Fruit fly (Drosophila melanogaster): ENCODE results near the gene CG6664.
A peak's percentile ranks its signal among the peaks of the same experiment; 100 is the strongest.

Gene CG6664

dm6 chr3L:17051472-17051871 lies 35.5 kb upstream of the CG6664 start:
- no peak for TF ChIP-seq fkh (GFP tag; optimal IDR thresholded peaks at IDR 0.05)
- no peak for TF ChIP-seq CG6792 (GFP tag; optimal IDR thresholded peaks at IDR 0.05)
- TF ChIP-seq Ets96B (tag; optimal IDR thresholded peaks at IDR 0.05), result no peak
- TF ChIP-seq CG6276 (GFP tag; optimal IDR thresholded peaks at IDR 0.05), result no peak
- no peak for TF ChIP-seq cyc (GFP tag; optimal IDR thresholded peaks at IDR 0.05)
- no peak for TF ChIP-seq esn (GFP tag; optimal IDR thresholded peaks at IDR 0.05)
- no peak for TF ChIP-seq CG6854 (GFP tag; optimal IDR thresholded peaks at IDR 0.05)
- TF ChIP-seq CG11294 (GFP tag; IDR thresholded peaks at IDR 0.05), result no peak
- no peak for TF ChIP-seq dsx (GFP tag; optimal IDR thresholded peaks at IDR 0.05; ENCODE audit: poor library complexity, severe bottlenecking)
- TF ChIP-seq CG7368 (GFP tag; optimal IDR thresholded peaks at IDR 0.05), result no peak
- TF ChIP-seq CG8119 (GFP tag; IDR thresholded peaks at IDR 0.05), result no peak
- TF ChIP-seq Hr4 (GFP tag; optimal IDR thresholded peaks at IDR 0.05), result no peak
- TF ChIP-seq Smox (GFP tag; optimal IDR thresholded peaks at IDR 0.05), result no peak
- TF ChIP-seq CG15336 (GFP tag; IDR thresholded peaks at IDR 0.05), result no peak
- TF ChIP-seq CG10631 (GFP tag; optimal IDR thresholded peaks at IDR 0.05), result no peak
- no peak for TF ChIP-seq Eip75B (GFP tag; optimal IDR thresholded peaks at IDR 0.05)
- no peak for TF ChIP-seq svp (GFP tag)
- no peak for TF ChIP-seq CG11902 (GFP tag; optimal IDR thresholded peaks at IDR 0.05)
- no peak for TF ChIP-seq CG9139 (GFP tag; optimal IDR thresholded peaks at IDR 0.05)
- TF ChIP-seq lz (GFP tag; optimal IDR thresholded peaks at IDR 0.05), result no peak

DNA sequence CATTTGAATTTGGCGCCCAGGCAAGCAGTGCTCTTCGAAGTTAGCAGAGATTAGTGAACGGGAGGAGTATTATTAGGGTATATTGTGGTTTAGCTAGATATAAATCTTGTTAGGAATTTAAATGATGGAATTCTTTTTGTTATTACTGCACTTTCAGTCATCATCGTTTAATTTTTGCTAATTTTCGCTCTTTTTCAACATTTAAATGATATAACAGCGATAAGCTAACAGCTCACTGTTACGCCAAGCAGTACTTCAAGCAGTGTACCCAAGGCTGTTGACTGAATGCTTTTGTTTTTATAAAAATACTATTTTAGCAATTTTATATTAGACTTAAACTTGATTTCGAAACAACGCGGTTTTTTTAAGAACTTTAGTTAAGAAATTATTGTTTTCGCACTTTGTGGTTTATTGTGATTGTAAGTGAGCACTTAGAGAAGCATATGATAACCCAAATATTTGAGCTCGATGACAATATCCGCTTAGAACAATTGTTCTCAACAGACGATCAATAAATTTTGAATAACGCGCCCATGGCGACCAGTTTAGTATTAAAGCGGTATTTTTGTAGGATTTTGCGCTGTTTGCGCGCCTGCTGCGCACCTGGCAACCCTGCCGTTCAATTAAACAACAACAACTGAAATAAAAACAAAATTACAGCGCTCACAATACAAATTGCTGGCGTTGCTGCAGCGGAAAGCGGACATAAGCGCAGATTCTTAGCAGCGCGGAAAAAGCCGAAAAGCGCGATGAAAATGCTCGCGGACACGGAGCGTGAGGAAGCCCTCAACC lies 34.9 kb upstream of the CG6664 start:
- TF ChIP-seq Ets21C (GFP tag; optimal IDR thresholded peaks at IDR 0.05), result no peak
- no peak for TF ChIP-seq vri (GFP tag; optimal IDR thresholded peaks at IDR 0.05)
- TF ChIP-seq cyc (GFP tag; optimal IDR thresholded peaks at IDR 0.05), result peak; percentile 4
- peak; percentile 19 for TF ChIP-seq Eip78C (GFP tag)
- TF ChIP-seq Sox14 (GFP tag; optimal IDR thresholded peaks at IDR 0.05), result peak; percentile 14
- peak; percentile 32 for TF ChIP-seq CG6854 (GFP tag; optimal IDR thresholded peaks at IDR 0.05)
- TF ChIP-seq OdsH (GFP tag; optimal IDR thresholded peaks at IDR 0.05), result no peak
- peak; percentile 4 for TF ChIP-seq CG3919 (GFP tag; optimal IDR thresholded peaks at IDR 0.05)
- TF ChIP-seq fkh (GFP tag; optimal IDR thresholded peaks at IDR 0.05), result peak; percentile 3
- TF ChIP-seq CG10631 (GFP tag; optimal IDR thresholded peaks at IDR 0.05), result no peak
- TF ChIP-seq fd59A (GFP tag; optimal IDR thresholded peaks at IDR 0.05), result no peak
- no peak for TF ChIP-seq CG8632 (GFP tag; optimal IDR thresholded peaks at IDR 0.05)
- TF ChIP-seq CG11902 (GFP tag; optimal IDR thresholded peaks at IDR 0.05), result no peak

- TF ChIP-seq vri (GFP tag; optimal IDR thresholded peaks at IDR 0.05) (peak; percentile 67), CG11902 (GFP tag; optimal IDR thresholded peaks at IDR 0.05) (no peak)
Observed at dm6 chr3L:17049912-17050345, 33.9 kb upstream of the CG6664 start.

DNA sequence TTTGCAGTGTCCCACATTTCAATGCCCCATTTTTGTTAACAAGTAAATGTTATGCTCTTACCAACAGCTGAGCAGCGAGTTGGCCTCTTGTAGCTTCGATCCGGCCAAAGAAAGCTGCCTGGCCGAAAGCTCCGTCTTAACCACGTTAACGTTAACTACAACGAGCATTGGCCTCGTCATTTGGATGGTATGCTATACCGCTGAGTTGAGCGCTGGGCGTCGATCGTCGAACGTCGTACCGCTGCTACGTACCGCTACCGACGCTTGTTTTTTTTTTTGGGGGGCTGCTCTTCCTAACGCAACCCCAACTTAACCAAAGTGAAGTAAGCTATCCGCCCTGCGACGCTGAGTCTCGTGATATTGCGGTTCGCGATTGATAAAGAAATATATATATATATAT lies 33.3 kb upstream of the CG6664 start, which contains the start of gene rogdi:
Gene rogdi, plus strand, starts transcription at position 199 of the 400 bp plus-strand sequence.
- TF ChIP-seq Eip78C (GFP tag) (no peak), dac (GFP tag; optimal IDR thresholded peaks at IDR 0.05) (no peak), CG1621 (tag; optimal IDR thresholded peaks at IDR 0.05) (no peak), svp (GFP tag) (no peak), Eip75B (GFP tag; optimal IDR thresholded peaks at IDR 0.05) (no peak)

- TF ChIP-seq Blimp-1 (GFP tag; optimal IDR thresholded peaks at IDR 0.05) (peak; percentile 5), CG4318 (GFP tag; optimal IDR thresholded peaks at IDR 0.05) (no peak), CG16779 (tag; optimal IDR thresholded peaks at IDR 0.05) (peak; percentile 4), eg (GFP tag; IDR thresholded peaks at IDR 0.05) (no peak), CG6854 (GFP tag; optimal IDR thresholded peaks at IDR 0.05) (no peak), pdm3 (GFP tag; optimal IDR thresholded peaks at IDR 0.05) (no peak), ss (GFP tag; optimal IDR thresholded peaks at IDR 0.05) (peak in 1 of 2 experiments; percentile 49), CG3919 (GFP tag; optimal IDR thresholded peaks at IDR 0.05) (peak; percentile 8), salr (GFP tag; optimal IDR thresholded peaks at IDR 0.05) (no peak), OdsH (GFP tag; optimal IDR thresholded peaks at IDR 0.05) (no peak), Met (GFP tag; optimal IDR thresholded peaks at IDR 0.05) (no peak), cyc (GFP tag; optimal IDR thresholded peaks at IDR 0.05) (no peak), CG7368 (GFP tag; optimal IDR thresholded peaks at IDR 0.05) (no peak), fd85E (GFP tag; optimal IDR thresholded peaks at IDR 0.05) (no peak), Sox14 (GFP tag; optimal IDR thresholded peaks at IDR 0.05) (no peak), fkh (GFP tag; optimal IDR thresholded peaks at IDR 0.05) (peak; percentile 93), CG8632 (GFP tag; optimal IDR thresholded peaks at IDR 0.05) (peak; percentile 3), CG6792 (GFP tag; optimal IDR thresholded peaks at IDR 0.05) (no peak), net (GFP tag; optimal IDR thresholded peaks at IDR 0.05) (peak; percentile 13), Eip78C (GFP tag) (no peak), CG8319 (GFP tag; optimal IDR thresholded peaks at IDR 0.05) (no peak), Hr4 (GFP tag; optimal IDR thresholded peaks at IDR 0.05) (no peak)
Observed at dm6 chr3L:17047811-17048239, 31.8 kb upstream of the CG6664 start.

Data from whole organism, prepupa.